Worm (Caenorhabditis elegans) whole organism, young adult: ENCODE measurements around the gene C27H5.6.

Experiments
- C06A6.2 ChIP-seq: fragments of 200-800 bp; sonication (Bioruptor generic); conservative IDR thresholded peaks from 2 replicates; pipeline ENCODE4 v1.3.6; 2022; ENCODE audit warnings: missing genetic modification characterization, missing compliant biosample characterization
- F22D6.2 ChIP-seq: sonication (generic microtip); optimal IDR thresholded peaks from 2 replicates; lab custom pipeline; 2016; ENCODE audit warnings: mild to moderate bottlenecking, missing genetic modification characterization, missing compliant biosample characterization
- F37B4.10 ChIP-seq: fragments of 200-800 bp; sonication (Bioruptor generic); IDR thresholded peaks from 2 replicates; pipeline ENCODE4 v1.3.6; 2022; ENCODE audit warnings: missing genetic modification characterization, missing compliant biosample characterization
- F39B2.1 ChIP-seq: fragments of 200-800 bp; sonication (Bioruptor generic); IDR thresholded peaks from 2 replicates; pipeline ENCODE4 v1.3.6; 2022; ENCODE audit warnings: missing genetic modification reagents, missing genetic modification characterization, missing compliant biosample characterization
- F52B5.7 ChIP-seq: sonication (generic microtip); optimal IDR thresholded peaks from 2 replicates; lab custom pipeline; 2016; ENCODE audit warnings: mild to moderate bottlenecking, missing genetic modification characterization, missing compliant biosample characterization
- K12H6.12 ChIP-seq: fragments of 200-800 bp; sonication (Bioruptor generic); optimal IDR thresholded peaks from 2 replicates; lab custom pipeline; 2018; ENCODE audit warnings: mild to moderate bottlenecking, missing genetic modification characterization, missing compliant biosample characterization
- T26A5.8 ChIP-seq: sonication (generic microtip); optimal IDR thresholded peaks from 2 replicates; lab custom pipeline; 2016; ENCODE audit warnings: missing genetic modification characterization, missing compliant biosample characterization
- Y53F4B.3 ChIP-seq: fragments of 200-800 bp; sonication (Bioruptor generic); IDR thresholded peaks from 2 replicates; pipeline ENCODE4 v1.3.6; 2022; ENCODE audit warnings: missing genetic modification reagents, missing genetic modification characterization, missing compliant biosample characterization
- Y56A3A.18 ChIP-seq: fragments of 200-800 bp; sonication (Bioruptor generic); IDR thresholded peaks from 2 replicates; pipeline ENCODE4 v1.3.6; 2022; ENCODE audit warnings: missing genetic modification reagents, missing genetic modification characterization, missing compliant biosample characterization
- Y67H2A.10 ChIP-seq: fragments of 200-800 bp; sonication (Bioruptor generic); conservative IDR thresholded peaks from 2 replicates; pipeline ENCODE4 v1.3.6; 2022; ENCODE audit warnings: missing genetic modification reagents, missing genetic modification characterization, missing compliant biosample characterization
- ZK185.1 ChIP-seq: sonication (generic microtip); optimal IDR thresholded peaks from 2 replicates; lab custom pipeline; 2016; ENCODE audit warnings: mild to moderate bottlenecking, missing genetic modification characterization, missing compliant biosample characterization; ENCODE audit not compliant: poor library complexity, severe bottlenecking
- ama-1 ChIP-seq, 3 experiments: fragments of 150-350 bp in 1 of 3; sonication (generic microtip) in 2 of 3; optimal IDR thresholded peaks; 2 replicates each; lab custom pipeline; 2014 to 2018; ENCODE audit warnings: missing biosample characterization in 2 of 3, missing genetic modification characterization in 2 of 3, missing genetic modification reagents in 2 of 3
- aptf-2 ChIP-seq: fragments of 200-800 bp; sonication (Bioruptor generic); conservative IDR thresholded peaks from 2 replicates; pipeline ENCODE4 v1.3.6; 2022; ENCODE audit warnings: missing genetic modification reagents, missing genetic modification characterization, missing compliant biosample characterization
- attf-6 ChIP-seq: fragments of 200-800 bp; sonication (Bioruptor generic); IDR thresholded peaks from 2 replicates; pipeline ENCODE4 v1.3.6; 2022; ENCODE audit warnings: missing genetic modification reagents, missing genetic modification characterization, missing compliant biosample characterization
- ceh-40 ChIP-seq: fragments of 200-800 bp; sonication (Bioruptor generic); IDR thresholded peaks from 2 replicates; pipeline ENCODE4 v1.3.6; 2022; ENCODE audit warnings: missing genetic modification characterization, missing compliant biosample characterization
- dpff-1 ChIP-seq: sonication (generic microtip); optimal IDR thresholded peaks from 2 replicates; lab custom pipeline; 2017; ENCODE audit warnings: mild to moderate bottlenecking, missing genetic modification characterization, missing compliant biosample characterization
- efl-1 ChIP-seq: fragments of 150-350 bp; optimal IDR thresholded peaks from 2 replicates; lab custom pipeline; 2014; ENCODE audit warnings: missing biosample characterization, missing genetic modification reagents, missing genetic modification characterization
- egl-18 ChIP-seq: fragments of 200-800 bp; sonication (Bioruptor generic); IDR thresholded peaks from 2 replicates; pipeline ENCODE4 v1.3.6; 2022; ENCODE audit warnings: missing genetic modification reagents, missing genetic modification characterization, missing compliant biosample characterization
- egrh-3 ChIP-seq: fragments of 200-800 bp; sonication (Bioruptor generic); IDR thresholded peaks from 2 replicates; pipeline ENCODE4 v1.3.6; 2022; ENCODE audit warnings: missing genetic modification reagents, missing genetic modification characterization, missing compliant biosample characterization
- hsf-1 ChIP-seq: fragments of 200-800 bp; sonication (Bioruptor generic); IDR thresholded peaks from 2 replicates; pipeline ENCODE4 v1.3.6; 2022; ENCODE audit warnings: missing genetic modification reagents, missing genetic modification characterization, missing compliant biosample characterization
- lag-1 ChIP-seq: fragments of 200-800 bp; sonication (Bioruptor generic); IDR thresholded peaks from 2 replicates; pipeline ENCODE4 v1.3.6; 2022; ENCODE audit warnings: missing genetic modification reagents, missing genetic modification characterization, missing compliant biosample characterization
- lin-40 ChIP-seq: sonication (generic microtip); optimal IDR thresholded peaks from 2 replicates; lab custom pipeline; 2016; ENCODE audit warnings: missing genetic modification characterization, mild to moderate bottlenecking, missing compliant biosample characterization, missing genotype, missing genetic modification reagents
- madf-6 ChIP-seq: fragments of 200-800 bp; sonication (Bioruptor generic); IDR thresholded peaks from 2 replicates; pipeline ENCODE4 v1.3.6; 2022; ENCODE audit warnings: missing genetic modification reagents, missing genetic modification characterization, missing compliant biosample characterization
- madf-8 ChIP-seq: fragments of 200-800 bp; sonication (Bioruptor generic); conservative IDR thresholded peaks from 2 replicates; pipeline ENCODE4 v1.3.6; 2022; ENCODE audit warnings: missing genetic modification reagents, missing genetic modification characterization, missing compliant biosample characterization
- mcd-1 ChIP-seq: fragments of 200-800 bp; sonication (Bioruptor generic); IDR thresholded peaks from 2 replicates; pipeline ENCODE4 v1.3.6; 2022; ENCODE audit warnings: missing genetic modification reagents, missing genetic modification characterization, missing compliant biosample characterization
- nfya-1 ChIP-seq: sonication (generic microtip); optimal IDR thresholded peaks from 2 replicates; lab custom pipeline; 2017; ENCODE audit warnings: antibody characterized with exemption, missing compliant biosample characterization, missing genetic modification characterization, borderline replicate concordance; ENCODE audit not compliant: insufficient read depth
- nhr-27 ChIP-seq: fragments of 200-800 bp; sonication (Bioruptor generic); optimal IDR thresholded peaks from 2 replicates; lab custom pipeline; 2018; ENCODE audit warnings: mild to moderate bottlenecking, missing genetic modification characterization, moderate library complexity, missing compliant biosample characterization
- nhr-90 ChIP-seq: sonication (generic microtip); optimal IDR thresholded peaks from 2 replicates; lab custom pipeline; 2016; ENCODE audit warnings: missing genotype, mild to moderate bottlenecking, missing genetic modification characterization, missing compliant biosample characterization
- sea-2 ChIP-seq: fragments of 200-800 bp; sonication (Bioruptor generic); IDR thresholded peaks from 2 replicates; pipeline ENCODE4 v1.3.6; 2022; ENCODE audit warnings: missing genetic modification characterization, missing compliant biosample characterization
- snpc-1.1 ChIP-seq: sonication (generic microtip); optimal IDR thresholded peaks from 2 replicates; lab custom pipeline; 2017; ENCODE audit warnings: missing genetic modification characterization, mild to moderate bottlenecking, missing compliant biosample characterization, antibody characterized with exemption, moderate library complexity, missing genotype, missing genetic modification reagents; ENCODE audit not compliant: insufficient read depth
- snpc-4 ChIP-seq, 5 experiments: fragments of 150-350 bp in 1 of 5; sonication (generic microtip) in 4 of 5; optimal IDR thresholded peaks; 2 replicates each; lab custom pipeline; 2014 to 2018; ENCODE audit warnings: missing genetic modification characterization in 5 of 5, missing biosample characterization in 3 of 5, antibody characterized with exemption in 2 of 5, mild to moderate bottlenecking in 2 of 5, missing compliant biosample characterization in 2 of 5, missing genotype in 2 of 5, moderate library complexity in 2 of 5, missing genetic modification reagents in 1 of 5
- zfh-2 ChIP-seq: fragments of 200-800 bp; sonication (Bioruptor generic); conservative IDR thresholded peaks from 2 replicates; pipeline ENCODE4 v1.3.6; 2022; ENCODE audit warnings: missing genetic modification reagents, missing genetic modification characterization, missing compliant biosample characterization
- zim-3 ChIP-seq: sonication (generic microtip); optimal IDR thresholded peaks from 2 replicates; lab custom pipeline; 2017; ENCODE audit warnings: mild to moderate bottlenecking, missing genetic modification characterization, moderate library complexity, missing compliant biosample characterization
- ztf-26 ChIP-seq: sonication (generic microtip); optimal IDR thresholded peaks from 2 replicates; lab custom pipeline; 2017; ENCODE audit warnings: missing genetic modification characterization, missing compliant biosample characterization

C27H5.6 gene

ce11 chrII:7230684-7231083 is 43.7 kb upstream of the C27H5.6 start:
- TF ChIP-seq dpff-1 (no peak), Y53F4B.3 (GFP tag; lab: Robert Waterston, UW) (no peak), ZK185.1 (tag; lab: Kevin White, UChicago) (no peak), lag-1 (GFP tag; lab: Robert Waterston, UW) (no peak), aptf-2 (GFP tag; lab: Robert Waterston, UW) (no peak), lin-40 (tag; lab: Kevin White, UChicago) (no peak), F22D6.2 (tag; lab: Kevin White, UChicago) (no peak)

DNA sequence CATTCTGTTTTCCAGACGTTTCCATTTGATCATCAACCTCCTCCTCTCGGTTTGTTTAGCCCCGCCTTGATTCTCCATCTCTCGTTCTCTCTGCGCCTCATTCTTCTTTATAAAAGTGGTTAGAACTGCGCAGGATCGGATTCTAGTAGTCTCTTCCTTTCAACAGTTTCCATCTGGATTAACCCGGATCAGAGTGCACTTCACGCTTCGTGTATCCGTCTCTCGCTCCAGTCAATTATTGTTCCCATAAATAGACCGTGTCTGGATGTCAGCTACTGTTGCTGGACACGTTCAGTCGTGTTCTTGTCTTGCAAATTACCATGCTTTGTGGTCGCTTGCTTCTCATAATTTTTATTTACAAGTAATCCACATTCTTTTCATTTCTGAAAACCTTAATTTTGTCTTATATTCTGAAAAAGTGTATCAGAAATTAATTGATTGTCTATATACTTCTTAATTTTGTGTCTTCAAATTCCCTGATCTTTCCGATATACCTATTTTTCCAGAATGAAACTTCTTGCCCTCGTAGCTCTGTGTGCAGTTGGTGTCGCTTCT is 41.7 kb upstream of the C27H5.6 start, which contains the start of gene F32A5.4:
Gene F32A5.4 (plus strand): TSS at position 505 of the 555 bp plus-strand sequence.
- TF ChIP-seq ama-1 (optimal IDR thresholded peaks at IDR 0.05; lab: Kevin White, UChicago) (peak; percentile 62), ama-1 (GFP tag; optimal IDR thresholded peaks at IDR 0.05; lab: Kevin White, UChicago) (no peak), F52B5.7 (no peak), hsf-1 (GFP tag; lab: Robert Waterston, UW) (0 out of 2 replicates have a peak, but pooled peaks have one; percentile 37)
- TF ChIP-seq, all 124 proteins: peak for 2

DNA sequence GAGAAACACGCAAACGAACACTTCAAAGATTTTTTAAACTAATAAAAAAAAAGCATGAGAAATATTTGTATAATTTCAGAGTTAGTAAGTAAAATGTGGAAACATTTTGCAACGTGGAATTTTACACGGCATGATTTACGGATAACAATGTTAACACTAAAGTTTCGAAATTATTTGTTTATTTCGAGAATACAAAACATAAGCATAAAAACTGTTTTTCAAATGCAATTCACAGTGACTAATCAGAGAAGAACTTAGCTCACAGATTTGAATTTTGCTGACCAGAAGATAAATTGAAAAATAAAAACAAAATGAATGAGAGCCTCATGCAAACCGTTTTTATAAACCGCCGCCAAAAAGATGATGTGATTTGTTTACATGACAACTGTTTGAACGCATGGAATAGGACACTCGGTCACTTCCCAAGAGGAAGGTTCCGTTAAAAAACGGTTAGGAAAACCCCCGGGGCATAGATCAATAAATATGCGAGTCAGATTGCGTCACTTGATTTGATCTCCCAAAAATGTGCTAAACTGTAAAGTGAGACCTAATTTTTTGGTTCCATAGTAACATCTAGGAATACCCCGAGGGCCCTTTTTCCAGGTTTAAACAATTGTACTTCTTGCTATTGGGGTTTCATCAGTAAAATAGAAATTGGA is 39.0 kb upstream of the C27H5.6 start, which contains the start of gene clh-3:
Gene clh-3 (minus strand): TSS at position 51 of the 659 bp plus-strand sequence.
- no peak for TF ChIP-seq zim-3 (tag; lab: Kevin White, UChicago)
- peak; percentile 99 for TF ChIP-seq aptf-2 (GFP tag; lab: Robert Waterston, UW)
- TF ChIP-seq madf-6 (GFP tag; lab: Robert Waterston, UW): peak; percentile 60
- peak; percentile 61 for TF ChIP-seq efl-1 (GFP tag; lab: Kevin White, UChicago)
- TF ChIP-seq madf-8 (GFP tag; lab: Robert Waterston, UW): peak; percentile 36
- TF ChIP-seq ztf-26: no peak
- no peak for TF ChIP-seq ZK185.1 (tag; lab: Kevin White, UChicago)
- TF ChIP-seq, all 124 proteins: peak for 4

DNA sequence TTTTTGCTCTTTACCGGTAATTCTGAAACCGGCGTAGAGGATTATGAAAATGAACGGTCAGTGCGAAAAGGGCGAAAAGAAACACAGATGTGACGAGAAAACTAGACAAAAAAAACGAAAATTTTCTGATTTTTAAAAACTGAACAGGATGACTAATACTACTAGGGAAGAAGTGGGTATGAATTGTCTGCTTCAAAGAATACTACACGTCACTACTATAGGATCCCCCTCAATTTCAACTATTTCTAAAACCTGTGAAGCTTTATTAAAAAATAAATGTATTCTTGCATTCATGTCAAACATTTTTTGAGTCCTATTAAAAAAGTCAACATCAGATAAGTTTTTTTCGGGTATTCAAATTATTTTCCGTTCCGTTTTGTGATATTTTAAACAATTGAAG is 37.1 kb upstream of the C27H5.6 start:
- TF ChIP-seq T26A5.8 (tag; lab: Kevin White, UChicago) (no peak), egrh-3 (GFP tag; lab: Robert Waterston, UW) (no peak), zfh-2 (GFP tag; lab: Robert Waterston, UW) (no peak)

DNA sequence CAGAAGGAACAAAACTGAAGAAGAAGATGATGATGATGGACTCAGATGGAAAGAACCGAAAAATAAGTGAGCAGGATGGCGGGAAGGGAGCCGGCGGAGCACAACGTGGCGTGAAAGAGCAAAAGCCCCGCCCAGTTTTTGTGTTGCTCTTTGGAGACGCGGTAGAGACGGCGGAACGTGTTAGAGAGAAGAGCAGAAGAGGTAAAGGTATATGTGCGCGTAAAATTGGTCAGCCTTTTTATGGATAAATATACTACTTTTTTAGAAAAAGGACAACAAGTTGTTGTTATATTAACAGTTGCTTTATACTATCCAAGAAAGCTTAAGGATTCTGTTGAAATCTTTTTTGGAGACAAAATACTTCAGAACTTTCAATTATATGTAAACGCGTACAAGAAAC is 30.0 kb upstream of the C27H5.6 start, which contains the start of gene E04F6.10:
Gene E04F6.10 (minus strand): TSS at position 101 of the 400 bp plus-strand sequence.
- TF ChIP-seq aptf-2 (GFP tag; lab: Robert Waterston, UW) (no peak), T26A5.8 (tag; lab: Kevin White, UChicago) (no peak), snpc-1.1 (no peak), nhr-90 (tag; lab: Kevin White, UChicago) (no peak), Y56A3A.18 (GFP tag; lab: Robert Waterston, UW) (no peak), Y67H2A.10 (GFP tag; lab: Robert Waterston, UW) (no peak), ceh-40 (no peak), K12H6.12 (tag; lab: Kevin White, UChicago) (no peak), C06A6.2 (GFP tag; lab: Robert Waterston, UW) (no peak)

ce11 chrII:7212059-7212458 is 25.0 kb upstream of the C27H5.6 start, which contains the start of gene E04F6.9:
Gene E04F6.9, minus strand, starts transcription at chrII:7212159.
- TF ChIP-seq nhr-27 (no peak), snpc-4 (GFP tag; optimal IDR thresholded peaks at IDR 0.05; lab: Kevin White, UChicago) (no peak), snpc-4 (tag; optimal IDR thresholded peaks at IDR 0.05; lab: Kevin White, UChicago) (no peak), egrh-3 (GFP tag; lab: Robert Waterston, UW) (no peak), nfya-1 (no peak), mcd-1 (GFP tag; lab: Robert Waterston, UW) (no peak), egl-18 (GFP tag; lab: Robert Waterston, UW) (no peak), F39B2.1 (GFP tag; lab: Robert Waterston, UW) (no peak), sea-2 (GFP tag; lab: Robert Waterston, UW) (no peak), attf-6 (GFP tag; lab: Robert Waterston, UW) (no peak), F37B4.10 (no peak)
